Fruit fly (Drosophila melanogaster) whole organism, embryonic: ENCODE measurements around the gene CG14930.

Source experiments
- Abd-B ChIP-seq: fragments of 200-800 bp; sonication (Bioruptor generic); optimal IDR thresholded peaks from 2 replicates; lab custom pipeline; 2018; ENCODE audit warnings: missing biosample characterization, mild to moderate bottlenecking, missing genetic modification characterization, moderate library complexity
- CG10267 ChIP-seq: fragments of 200-800 bp; sonication (Bioruptor generic); optimal IDR thresholded peaks from 2 replicates; lab custom pipeline; 2018; ENCODE audit warnings: missing biosample characterization, mild to moderate bottlenecking, missing genetic modification characterization, moderate library complexity
- CG11504 ChIP-seq: fragments of 200-800 bp; sonication (Bioruptor generic); optimal IDR thresholded peaks from 3 replicates; lab custom pipeline; 2019; ENCODE audit warnings: missing biosample characterization, mild to moderate bottlenecking, missing genetic modification characterization, moderate library complexity
- CG12391 ChIP-seq: fragments of 200-800 bp; sonication (Bioruptor generic); optimal IDR thresholded peaks from 3 replicates; lab custom pipeline; 2018; ENCODE audit warnings: missing biosample characterization, mild to moderate bottlenecking, missing genetic modification characterization, moderate library complexity
- CG14710 ChIP-seq: fragments of 200-800 bp; sonication (Bioruptor generic); optimal IDR thresholded peaks from 3 replicates; lab custom pipeline; 2019; ENCODE audit warnings: missing biosample characterization, mild to moderate bottlenecking, missing genetic modification characterization, moderate library complexity
- CG1603 ChIP-seq: fragments of 200-800 bp; sonication (Bioruptor generic); optimal IDR thresholded peaks from 2 replicates; lab custom pipeline; 2019; ENCODE audit warnings: missing biosample characterization, mild to moderate bottlenecking, missing genetic modification characterization, moderate library complexity
- CG1647 ChIP-seq: fragments of 200-800 bp; sonication (Bioruptor generic); optimal IDR thresholded peaks from 3 replicates; lab custom pipeline; 2016; ENCODE audit warnings: missing biosample characterization, missing genetic modification characterization
- CG17361 ChIP-seq: fragments of 200-800 bp; sonication (Bioruptor generic); IDR thresholded peaks from 3 replicates; pipeline ENCODE4 v1.3.6; 2022; ENCODE audit warnings: missing biosample characterization, missing genetic modification characterization
- CG17829 ChIP-seq: fragments of 200-800 bp; optimal IDR thresholded peaks from 2 replicates; lab custom pipeline; 2019; ENCODE audit warnings: missing biosample characterization, mild to moderate bottlenecking, missing genetic modification characterization, moderate library complexity
- CG18262 ChIP-seq: fragments of 200-800 bp; optimal IDR thresholded peaks from 3 replicates; lab custom pipeline; 2019; ENCODE audit warnings: missing biosample characterization, mild to moderate bottlenecking, missing genetic modification characterization, moderate library complexity
- CG31441 ChIP-seq: fragments of 200-800 bp; sonication (Bioruptor generic); IDR thresholded peaks from 2 replicates; pipeline ENCODE4 v1.3.6; 2022; ENCODE audit warnings: missing biosample characterization, missing genetic modification characterization
- CG32767 ChIP-seq: fragments of 200-800 bp; sonication (Bioruptor generic); IDR thresholded peaks from 2 replicates; pipeline ENCODE4 v1.3.6; 2022; ENCODE audit warnings: missing biosample characterization, missing genetic modification characterization
- CG6689 ChIP-seq: fragments of 200-800 bp; sonication (Bioruptor generic); IDR thresholded peaks from 2 replicates; pipeline ENCODE4 v1.3.6; 2022; ENCODE audit warnings: missing biosample characterization, missing genetic modification characterization
- Gug ChIP-seq: fragments of 200-800 bp; sonication (Bioruptor generic); IDR thresholded peaks from 4 replicates; pipeline ENCODE4 v1.3.6; 2022; ENCODE audit warnings: missing biosample characterization, missing genetic modification characterization
- Med ChIP-seq: fragments of 200-800 bp; sonication (Bioruptor generic); peaks from one replicate; lab custom pipeline; 2016; ENCODE audit warnings: missing biosample characterization, missing genetic modification characterization, mild to moderate bottlenecking, inconsistent platforms, moderate library complexity
- Stat92E ChIP-seq, 3 experiments: fragments of >200 bp in 2 of 3; fragments of 200-800 bp in 1 of 3; sonication (Bioruptor generic) in 1 of 3; optimal IDR thresholded peaks; 2 replicates each; lab custom pipeline; 2017 to 2019; ENCODE audit warnings: missing biosample characterization in 3 of 3, missing genetic modification characterization in 3 of 3, mild to moderate bottlenecking in 1 of 3, moderate library complexity in 1 of 3
- ara ChIP-seq: fragments of 200-800 bp; sonication (Bioruptor generic); IDR thresholded peaks from 2 replicates; pipeline ENCODE4 v1.3.6; 2022; ENCODE audit warnings: missing biosample characterization, missing genetic modification characterization
- bab2 ChIP-seq: fragments of 200-800 bp; sonication (Bioruptor generic); optimal IDR thresholded peaks from 2 replicates; lab custom pipeline; 2016; ENCODE audit warnings: missing biosample characterization, missing genetic modification characterization
- bsh ChIP-seq, 2 experiments: fragments of 200-800 bp; sonication (Bioruptor generic); optimal IDR thresholded peaks; 2 replicates each; lab custom pipeline; 2017 to 2018; ENCODE audit warnings: mild to moderate bottlenecking in 2 of 2, missing biosample characterization in 2 of 2, missing genetic modification characterization in 2 of 2, moderate library complexity in 1 of 2
- crol ChIP-seq: fragments of 200-800 bp; sonication (Bioruptor generic); IDR thresholded peaks from 2 replicates; pipeline ENCODE4 v1.3.6; 2022; ENCODE audit warnings: missing biosample characterization, missing genetic modification characterization
- dmrt11E ChIP-seq: fragments of 200-800 bp; sonication (Bioruptor generic); optimal IDR thresholded peaks from 3 replicates; lab custom pipeline; 2018; ENCODE audit warnings: missing biosample characterization, mild to moderate bottlenecking, missing genetic modification characterization, moderate library complexity
- dmrt99B ChIP-seq: fragments of 200-800 bp; sonication (Bioruptor generic); optimal IDR thresholded peaks from 2 replicates; lab custom pipeline; 2018; ENCODE audit warnings: missing biosample characterization, mild to moderate bottlenecking, missing genetic modification characterization, moderate library complexity
- eve ChIP-seq, 2 experiments: fragments of >200 bp; optimal IDR thresholded peaks; 2 replicates each; lab custom pipeline; 2017; ENCODE audit warnings: missing biosample characterization in 2 of 2, missing genetic modification characterization in 2 of 2
- fd96Cb ChIP-seq: fragments of 200-800 bp; sonication (Bioruptor generic); optimal IDR thresholded peaks from 2 replicates; lab custom pipeline; 2018; ENCODE audit warnings: missing biosample characterization, mild to moderate bottlenecking, missing genetic modification characterization, moderate library complexity
- gsb-n ChIP-seq: fragments of 200-800 bp; sonication (Bioruptor generic); optimal IDR thresholded peaks from 3 replicates; lab custom pipeline; 2018; ENCODE audit warnings: missing biosample characterization, mild to moderate bottlenecking, missing genetic modification characterization
- nmo ChIP-seq: fragments of 200-800 bp; sonication (Bioruptor generic); optimal IDR thresholded peaks from 2 replicates; lab custom pipeline; 2018; ENCODE audit warnings: missing biosample characterization, mild to moderate bottlenecking, missing genetic modification characterization, moderate library complexity
- oc ChIP-seq: fragments of 200-800 bp; sonication (Bioruptor generic); optimal IDR thresholded peaks from 2 replicates; lab custom pipeline; 2018; ENCODE audit warnings: missing biosample characterization, mild to moderate bottlenecking, missing genetic modification characterization, moderate library complexity
- onecut ChIP-seq: fragments of 200-800 bp; sonication (Bioruptor generic); IDR thresholded peaks from 2 replicates; pipeline ENCODE4 v1.3.6; 2022; ENCODE audit warnings: missing biosample characterization, missing genetic modification characterization
- org-1 ChIP-seq: fragments of 200-800 bp; sonication (Bioruptor generic); optimal IDR thresholded peaks from 2 replicates; lab custom pipeline; 2017; ENCODE audit warnings: missing biosample characterization, missing genetic modification characterization
- sens ChIP-seq: fragments of 200-800 bp; sonication (Bioruptor generic); peaks from one replicate; lab custom pipeline; 2016; ENCODE audit warnings: missing biosample characterization, missing genetic modification characterization
- so ChIP-seq: fragments of 200-800 bp; sonication (Bioruptor generic); IDR thresholded peaks from 3 replicates; pipeline ENCODE4 v1.3.6; 2022; ENCODE audit warnings: missing biosample characterization, missing genetic modification characterization
- tap ChIP-seq: fragments of 200-800 bp; optimal IDR thresholded peaks from 3 replicates; lab custom pipeline; 2019; ENCODE audit warnings: missing biosample characterization, mild to moderate bottlenecking, missing genetic modification characterization, moderate library complexity

CG14930 gene

DNA sequence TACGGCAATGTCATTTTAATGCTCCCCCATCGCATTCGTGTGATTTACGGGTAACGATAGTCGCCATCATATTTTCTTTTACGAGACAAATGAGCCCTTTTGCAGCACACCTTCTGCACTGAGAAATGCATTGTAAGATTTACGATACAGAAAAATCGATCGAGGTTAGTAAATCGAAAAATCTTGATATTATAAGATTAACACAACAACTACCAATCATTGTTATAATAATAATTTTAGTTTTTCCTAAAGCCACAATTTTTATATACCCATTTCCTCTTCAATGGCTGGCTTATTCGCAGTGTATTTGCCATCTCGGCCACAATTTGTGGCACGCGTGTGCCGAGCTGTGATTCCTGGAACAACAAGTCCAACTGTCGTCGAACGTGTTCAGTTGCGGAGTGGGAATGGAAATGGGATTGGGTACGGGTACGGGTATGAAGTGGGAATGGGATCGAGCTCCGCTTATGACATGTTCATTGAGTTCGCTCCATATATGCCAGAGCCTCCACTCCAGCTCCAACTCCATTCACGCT, 49.0 kb downstream of the CG14930 start (continued):
- peak; percentile 12 for TF ChIP-seq gsb-n (tag; lab: Kevin White, UChicago)
- TF ChIP-seq Med (GFP tag; lab: Kevin White, UChicago) = peak; percentile 4
- peak; percentile 42 for TF ChIP-seq CG11504 (tag; lab: Kevin White, UChicago)
- TF ChIP-seq fd96Cb (tag; lab: Kevin White, UChicago) = peak; percentile 35
- peak; percentile 39 for TF ChIP-seq nmo
- TF ChIP-seq sens = peak; percentile 70
- TF ChIP-seq CG6689 (GFP tag; lab: Robert Waterston, UW) = 0 out of 2 replicates have a peak, but pooled peaks have one; percentile 22
- peak; percentile 61; the same call in 1 of the 2 replicates for TF ChIP-seq ara (GFP tag; lab: Robert Waterston, UW)
- peak; percentile 19 for TF ChIP-seq dmrt99B
- 0 out of 3 replicates have a peak, but pooled peaks have one; percentile 39 for TF ChIP-seq CG17361 (GFP tag; lab: Robert Waterston, UW)
- peak in 1 of 2 experiments; percentile 51 for TF ChIP-seq bsh (GFP tag; optimal IDR thresholded peaks at IDR 0.05; lab: Kevin White, UChicago)
- 0 out of 2 replicates have a peak, but pooled peaks have one; percentile 7 for TF ChIP-seq onecut (GFP tag; lab: Robert Waterston, UW)
- TF ChIP-seq CG1647 (GFP tag; lab: Kevin White, UChicago) = no peak
- TF ChIP-seq Gug (GFP tag; lab: Robert Waterston, UW) = 0 out of 4 replicates have a peak, but pooled peaks have one; percentile 18
- peak; percentile 25 for TF ChIP-seq CG17829 (tag; lab: Kevin White, UChicago)
- peak; percentile 39 for TF ChIP-seq CG14710 (tag; lab: Kevin White, UChicago)
- TF ChIP-seq eve (GFP tag; optimal IDR thresholded peaks at IDR 0.05; lab: Kevin White, UChicago) = peak in 1 of 2 experiments; percentile 22
- no peak for TF ChIP-seq crol (GFP tag; lab: Robert Waterston, UW)
- peak; percentile 53 for TF ChIP-seq CG18262 (tag; lab: Kevin White, UChicago)
- 0 out of 2 replicates have a peak, but pooled peaks have one; percentile 25 for TF ChIP-seq CG31441 (GFP tag; lab: Robert Waterston, UW)
- no peak for TF ChIP-seq oc
- TF ChIP-seq dmrt11E (tag; lab: Kevin White, UChicago) = peak; percentile 57
- peak; percentile 28 for TF ChIP-seq tap (tag; lab: Kevin White, UChicago)
- 0 out of 2 replicates have a peak, but pooled peaks have one; percentile 9 for TF ChIP-seq CG32767 (GFP tag; lab: Robert Waterston, UW)
- TF ChIP-seq CG1603 (tag; lab: Kevin White, UChicago) = peak; percentile 33
- TF ChIP-seq bab2 = no peak
- TF ChIP-seq org-1 = no peak
- peak; percentile 15 for TF ChIP-seq CG10267 (tag; lab: Kevin White, UChicago)
- TF ChIP-seq Stat92E (GFP tag; optimal IDR thresholded peaks at IDR 0.05; lab: Kevin White, UChicago) = peak in 1 of 3 experiments; percentile 81
- peak; percentile 7 for TF ChIP-seq CG12391 (tag; lab: Kevin White, UChicago)
- TF ChIP-seq so = no peak
- peak; percentile 18 for TF ChIP-seq Abd-B (GFP tag; lab: Kevin White, UChicago)
